Fruit fly (Drosophila melanogaster) whole organism, embryonic: ENCODE measurements around the gene Rpt5.
A peak's percentile ranks its signal among the peaks of the same experiment; 100 is the strongest.

Experiments
- ATbp ChIP-seq: fragments of 200-800 bp; sonication (Bioruptor generic); optimal IDR thresholded peaks from 2 replicates; lab custom pipeline; 2017; ENCODE audit warnings: missing biosample characterization, mild to moderate bottlenecking, missing genetic modification characterization, missing genetic modification reagents
- Bgb ChIP-seq: fragments of 200-800 bp; sonication (Bioruptor generic); IDR thresholded peaks from 2 replicates; pipeline ENCODE4 v1.3.6; 2022; ENCODE audit warnings: missing biosample characterization, missing genetic modification characterization; ENCODE audit not compliant: partially characterized antibody
- C15 ChIP-seq: fragments of 200-800 bp; sonication (Bioruptor generic); IDR thresholded peaks from 3 replicates; pipeline ENCODE4 v1.3.6; 2022; ENCODE audit warnings: missing biosample characterization, missing genetic modification characterization
- CG10147 ChIP-seq: fragments of 200-800 bp; sonication (Bioruptor generic); optimal IDR thresholded peaks from 2 replicates; lab custom pipeline; 2019; ENCODE audit warnings: missing biosample characterization, mild to moderate bottlenecking, missing genetic modification characterization, moderate library complexity
- CG10959 ChIP-seq: fragments of 200-800 bp; sonication (Bioruptor generic); IDR thresholded peaks from 2 replicates; pipeline ENCODE4 v1.3.6; 2022; ENCODE audit warnings: missing biosample characterization, missing genetic modification characterization
- CG11093 ChIP-seq: fragments of 200-800 bp; sonication (Bioruptor generic); IDR thresholded peaks from 3 replicates; pipeline ENCODE4 v1.3.6; 2022; ENCODE audit warnings: missing biosample characterization, missing genetic modification characterization
- CG11247 ChIP-seq: fragments of 200-800 bp; sonication (Bioruptor generic); IDR thresholded peaks from 2 replicates; pipeline ENCODE4 v1.3.6; 2022; ENCODE audit warnings: missing biosample characterization, missing genetic modification characterization
- CG15073 ChIP-seq: fragments of 200-800 bp; sonication (Bioruptor generic); optimal IDR thresholded peaks from 2 replicates; lab custom pipeline; 2016; ENCODE audit warnings: missing biosample characterization, missing genetic modification characterization
- CG17829 ChIP-seq: fragments of 200-800 bp; optimal IDR thresholded peaks from 2 replicates; lab custom pipeline; 2019; ENCODE audit warnings: missing biosample characterization, mild to moderate bottlenecking, missing genetic modification characterization, moderate library complexity
- CG2678 ChIP-seq: fragments of 200-800 bp; sonication (Bioruptor generic); optimal IDR thresholded peaks from 3 replicates; lab custom pipeline; 2019; ENCODE audit warnings: missing biosample characterization, mild to moderate bottlenecking, missing genetic modification characterization, moderate library complexity
- CG2712 ChIP-seq: fragments of 200-800 bp; optimal IDR thresholded peaks from 3 replicates; lab custom pipeline; 2019; ENCODE audit warnings: missing biosample characterization, mild to moderate bottlenecking, missing genetic modification characterization, moderate library complexity
- CG30403 ChIP-seq: fragments of 200-800 bp; sonication (Bioruptor generic); optimal IDR thresholded peaks from 3 replicates; lab custom pipeline; 2016; ENCODE audit warnings: missing biosample characterization, missing genetic modification characterization
- CG31224 ChIP-seq: fragments of 200-800 bp; sonication (Bioruptor generic); IDR thresholded peaks from 2 replicates; pipeline ENCODE4 v1.3.6; 2022; ENCODE audit warnings: missing biosample characterization, missing genetic modification characterization
- CG4282 ChIP-seq: fragments of 200-800 bp; sonication (Bioruptor generic); optimal IDR thresholded peaks from 2 replicates; lab custom pipeline; 2016; ENCODE audit warnings: missing biosample characterization, missing genetic modification characterization
- CG6254 ChIP-seq: fragments of 200-800 bp; sonication (Bioruptor generic); optimal IDR thresholded peaks from 3 replicates; lab custom pipeline; 2017; ENCODE audit warnings: mild to moderate bottlenecking, missing biosample characterization, missing genetic modification reagents, missing genetic modification characterization
- CG6689 ChIP-seq: fragments of 200-800 bp; sonication (Bioruptor generic); IDR thresholded peaks from 2 replicates; pipeline ENCODE4 v1.3.6; 2022; ENCODE audit warnings: missing biosample characterization, missing genetic modification characterization
- CG7372 ChIP-seq: fragments of 200-800 bp; sonication (Bioruptor generic); IDR thresholded peaks from 2 replicates; pipeline ENCODE4 v1.3.6; 2022; ENCODE audit warnings: missing biosample characterization, missing genetic modification characterization
- CG8359 ChIP-seq: fragments of 200-800 bp; sonication (Bioruptor generic); optimal IDR thresholded peaks from 2 replicates; lab custom pipeline; 2017; ENCODE audit warnings: missing biosample characterization, mild to moderate bottlenecking, missing genetic modification characterization, borderline replicate concordance
- CG8944 ChIP-seq: fragments of 200-800 bp; sonication (Bioruptor generic); optimal IDR thresholded peaks from 3 replicates; lab custom pipeline; 2016; ENCODE audit warnings: missing biosample characterization, missing genetic modification characterization
- H15 ChIP-seq: fragments of 200-800 bp; sonication (Bioruptor generic); IDR thresholded peaks from 3 replicates; pipeline ENCODE4 v1.3.6; 2022; ENCODE audit warnings: missing biosample characterization, missing genetic modification characterization
- H2.0 ChIP-seq: fragments of 200-800 bp; sonication (Bioruptor generic); IDR thresholded peaks from 2 replicates; pipeline ENCODE4 v1.3.6; 2022; ENCODE audit warnings: missing biosample characterization, missing genetic modification characterization
- HLH54F ChIP-seq: fragments of 200-800 bp; sonication (Bioruptor generic); optimal IDR thresholded peaks from 3 replicates; lab custom pipeline; 2016; ENCODE audit warnings: missing biosample characterization, missing genetic modification characterization
- HmgD ChIP-seq: fragments of 200-800 bp; sonication (Bioruptor generic); optimal IDR thresholded peaks from 3 replicates; lab custom pipeline; 2016; ENCODE audit warnings: missing biosample characterization, missing genetic modification characterization
- Hr51 ChIP-seq, 2 experiments: fragments of 200-800 bp; sonication (Bioruptor generic); optimal IDR thresholded peaks; 2 replicates in 1 of 2; 3 replicates in 1 of 2; lab custom pipeline; 2016 to 2018; ENCODE audit warnings: missing biosample characterization in 2 of 2, missing genetic modification characterization in 2 of 2, mild to moderate bottlenecking in 1 of 2, moderate library complexity in 1 of 2
- Kr ChIP-seq: fragments of 200-800 bp; sonication (Bioruptor generic); optimal IDR thresholded peaks from 2 replicates; lab custom pipeline; 2017; ENCODE audit warnings: missing biosample characterization, mild to moderate bottlenecking, missing genetic modification characterization
- Mrtf ChIP-seq: fragments of 200-800 bp; sonication (Bioruptor generic); IDR thresholded peaks from 3 replicates; pipeline ENCODE4 v1.3.6; 2022; ENCODE audit warnings: missing biosample characterization, missing genetic modification characterization
- Six4 ChIP-seq: fragments of 200-800 bp; sonication (Bioruptor generic); optimal IDR thresholded peaks from 2 replicates; lab custom pipeline; 2016; ENCODE audit warnings: missing biosample characterization, missing genetic modification characterization
- aop ChIP-seq: fragments of 200-800 bp; sonication (Bioruptor generic); IDR thresholded peaks from 2 replicates; pipeline ENCODE4 v1.3.6; 2022; ENCODE audit warnings: missing biosample characterization, missing genetic modification characterization
- ap ChIP-seq: fragments of 200-800 bp; sonication (Bioruptor generic); IDR thresholded peaks from 2 replicates; pipeline ENCODE4 v1.3.6; 2022; ENCODE audit warnings: missing biosample characterization, missing genetic modification characterization
- crp ChIP-seq, 2 experiments: fragments of 200-800 bp; sonication (Bioruptor generic); optimal IDR thresholded peaks; 2 replicates in 1 of 2; 3 replicates in 1 of 2; lab custom pipeline; 2017; ENCODE audit warnings: missing biosample characterization in 2 of 2, missing genetic modification characterization in 2 of 2, mild to moderate bottlenecking in 1 of 2, moderate library complexity in 1 of 2
- dmrt11E ChIP-seq: fragments of 200-800 bp; sonication (Bioruptor generic); optimal IDR thresholded peaks from 3 replicates; lab custom pipeline; 2018; ENCODE audit warnings: missing biosample characterization, mild to moderate bottlenecking, missing genetic modification characterization, moderate library complexity
- gfzf ChIP-seq: fragments of 200-800 bp; sonication (Bioruptor generic); optimal IDR thresholded peaks from 2 replicates; lab custom pipeline; 2016; ENCODE audit warnings: missing biosample characterization, mild to moderate bottlenecking, missing genetic modification characterization, moderate library complexity
- hb ChIP-seq: fragments of 200-800 bp; sonication (Bioruptor generic); IDR thresholded peaks from 3 replicates; pipeline ENCODE4 v1.3.6; 2022; ENCODE audit warnings: missing biosample characterization, missing genetic modification characterization; ENCODE audit not compliant: partially characterized antibody
- hkb ChIP-seq, 2 experiments: fragments of 200-800 bp in 1 of 2; fragments of >200 bp in 1 of 2; sonication (Bioruptor generic) in 1 of 2; IDR thresholded peaks in 1 of 2; optimal IDR thresholded peaks in 1 of 2; 2 replicates each; pipeline versions ENCODE4 v1.3.6 to Lab custom; 2017 to 2022; ENCODE audit warnings: missing biosample characterization in 1 of 2, missing genetic modification characterization in 1 of 2
- hth ChIP-seq: fragments of >200 bp; optimal IDR thresholded peaks from 2 replicates; lab custom pipeline; 2017; ENCODE audit warnings: inconsistent platforms
- kay ChIP-seq: fragments of 200-800 bp; sonication (Bioruptor generic); optimal IDR thresholded peaks from 2 replicates; lab custom pipeline; 2016; ENCODE audit warnings: missing biosample characterization, missing genetic modification characterization
- oc ChIP-seq: fragments of 200-800 bp; sonication (Bioruptor generic); optimal IDR thresholded peaks from 2 replicates; lab custom pipeline; 2018; ENCODE audit warnings: missing biosample characterization, mild to moderate bottlenecking, missing genetic modification characterization, moderate library complexity
- pan ChIP-seq, 4 experiments: fragments of >200 bp in 3 of 4; fragments of 200-800 bp in 1 of 4; sonication (Bioruptor generic) in 1 of 4; optimal IDR thresholded peaks in 3 of 4; IDR thresholded peaks in 1 of 4; 2 replicates each; pipeline versions ENCODE4 v1.3.6 to Lab custom; 2017 to 2022; ENCODE audit warnings: missing biosample characterization in 2 of 4, missing genetic modification characterization in 2 of 4, mixed read lengths in 1 of 4
- pfk ChIP-seq: fragments of 200-800 bp; sonication (Bioruptor generic); optimal IDR thresholded peaks from 2 replicates; lab custom pipeline; 2018; ENCODE audit warnings: missing biosample characterization, mild to moderate bottlenecking, missing genetic modification characterization, moderate library complexity
- pzg ChIP-seq: fragments of 200-800 bp; sonication (Bioruptor generic); optimal IDR thresholded peaks from 3 replicates; lab custom pipeline; 2018; ENCODE audit warnings: missing biosample characterization, mild to moderate bottlenecking, missing genetic modification characterization, moderate library complexity
- ranshi ChIP-seq: fragments of 200-800 bp; sonication (Bioruptor generic); IDR thresholded peaks from 2 replicates; pipeline ENCODE4 v1.3.6; 2022; ENCODE audit warnings: missing biosample characterization, missing genetic modification characterization
- sc ChIP-seq, 3 experiments: fragments of >200 bp in 2 of 3; fragments of 200-800 bp in 1 of 3; sonication (Bioruptor generic) in 1 of 3; optimal IDR thresholded peaks; 2 replicates in 2 of 3; 3 replicates in 1 of 3; lab custom pipeline; 2017; ENCODE audit warnings: mild to moderate bottlenecking in 1 of 3, missing biosample characterization in 1 of 3, missing genetic modification characterization in 1 of 3, missing genetic modification reagents in 1 of 3
- sens ChIP-seq: fragments of 200-800 bp; sonication (Bioruptor generic); peaks from one replicate; lab custom pipeline; 2016; ENCODE audit warnings: missing biosample characterization, missing genetic modification characterization
- slbo ChIP-seq: fragments of 200-800 bp; sonication (Bioruptor generic); IDR thresholded peaks from 2 replicates; pipeline ENCODE4 v1.3.6; 2022; ENCODE audit warnings: missing biosample characterization, missing genetic modification characterization
- trh ChIP-seq: fragments of 200-800 bp; sonication (Bioruptor generic); optimal IDR thresholded peaks from 2 replicates; lab custom pipeline; 2016; ENCODE audit warnings: missing biosample characterization, missing genetic modification characterization
- twi ChIP-seq: fragments of 200-800 bp; optimal IDR thresholded peaks from 2 replicates; lab custom pipeline; 2019; ENCODE audit warnings: missing biosample characterization, mild to moderate bottlenecking, missing genetic modification characterization, moderate library complexity
- tx ChIP-seq: fragments of 200-800 bp; sonication (Bioruptor generic); optimal IDR thresholded peaks from 2 replicates; lab custom pipeline; 2016; ENCODE audit warnings: missing biosample characterization, missing genetic modification characterization

Gene Rpt5

DNA sequence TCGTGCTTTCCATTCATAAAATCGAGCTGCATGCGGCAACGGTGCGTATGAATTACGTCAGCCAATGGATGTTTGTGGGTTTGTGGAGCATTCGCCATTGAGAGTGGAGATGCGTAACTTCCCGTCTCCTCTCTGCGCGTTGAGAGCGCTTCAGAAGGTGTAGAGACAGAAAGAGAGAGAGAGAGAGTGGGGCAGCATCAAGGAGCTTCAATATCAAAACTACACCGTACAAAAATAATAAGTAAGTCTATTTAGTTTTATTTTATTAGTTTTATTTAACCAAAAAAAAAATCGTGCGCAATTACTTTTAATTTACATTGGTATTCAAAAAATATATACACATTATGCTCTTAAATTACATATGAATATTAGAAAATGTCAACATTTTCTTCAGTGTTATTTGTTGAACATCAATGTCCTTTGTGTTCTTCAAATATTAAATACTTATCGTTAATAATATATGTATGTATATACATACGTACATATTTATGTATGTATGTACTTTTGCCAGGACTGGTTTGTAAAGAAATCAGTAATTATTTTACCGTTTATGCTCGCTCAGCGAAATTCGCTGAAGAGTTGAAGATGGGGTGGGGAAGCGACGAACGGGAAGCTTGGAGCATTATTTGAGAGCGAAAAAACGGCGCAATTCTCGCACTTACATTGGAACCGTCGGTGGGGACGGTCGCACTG is 29.9 kb upstream of the Rpt5 start, which contains the start of gene CG10365 (continued):
- TF ChIP-seq HmgD = no peak
- TF ChIP-seq CG8944 (GFP tag; lab: Kevin White, UChicago) = no peak
- no peak for TF ChIP-seq pfk
- TF ChIP-seq CG6689 (GFP tag; lab: Robert Waterston, UW) = peak; percentile 86
- peak; percentile 84 for TF ChIP-seq CG2712
- TF ChIP-seq Bgb = no peak
- TF ChIP-seq aop (GFP tag; lab: Robert Waterston, UW) = no peak
- TF ChIP-seq trh (GFP tag; lab: Kevin White, UChicago) = peak; percentile 34
- TF ChIP-seq CG17829 (tag; lab: Kevin White, UChicago) = peak; percentile 58
- no peak for TF ChIP-seq sc (optimal IDR thresholded peaks at IDR 0.05; lab: Kevin White, UChicago)
- peak; percentile 24 for TF ChIP-seq sc (GFP tag; optimal IDR thresholded peaks at IDR 0.05; lab: Kevin White, UChicago)
- TF ChIP-seq CG10959 = no peak
- no peak for TF ChIP-seq gfzf (GFP tag; lab: Kevin White, UChicago)
- TF ChIP-seq pan (optimal IDR thresholded peaks at IDR 0.05; lab: Kevin White, UChicago) = no peak
- TF ChIP-seq pan (GFP tag; optimal IDR thresholded peaks at IDR 0.05 in 1 of 2, IDR thresholded peaks at IDR 0.05 in 1 of 2) = peak in 1 of 2 experiments; percentile 93
- TF ChIP-seq CG11093 (GFP tag; lab: Robert Waterston, UW) = peak; percentile 69; the same call in 2 of the 3 replicates
- peak; percentile 81 for TF ChIP-seq ap (GFP tag; lab: Robert Waterston, UW)
- peak in 1 of 2 experiments; percentile 97 for TF ChIP-seq Hr51 (GFP tag; optimal IDR thresholded peaks at IDR 0.05; lab: Kevin White, UChicago)
- TF ChIP-seq sens (GFP tag; lab: Kevin White, UChicago) = peak; percentile 57
- TF ChIP-seq ATbp (GFP tag; lab: Kevin White, UChicago) = peak; percentile 46
- TF ChIP-seq CG8359 (GFP tag; lab: Kevin White, UChicago) = no peak
- no peak for TF ChIP-seq CG15073 (GFP tag; lab: Kevin White, UChicago)
- peak; percentile 56; the same call in 1 of the 2 replicates for TF ChIP-seq CG7372 (GFP tag; lab: Robert Waterston, UW)
- TF ChIP-seq dmrt11E = peak; percentile 26
- no peak for TF ChIP-seq hb (GFP tag; lab: Robert Waterston, UW)
- peak; percentile 40 for TF ChIP-seq kay (GFP tag; lab: Kevin White, UChicago)

DNA sequence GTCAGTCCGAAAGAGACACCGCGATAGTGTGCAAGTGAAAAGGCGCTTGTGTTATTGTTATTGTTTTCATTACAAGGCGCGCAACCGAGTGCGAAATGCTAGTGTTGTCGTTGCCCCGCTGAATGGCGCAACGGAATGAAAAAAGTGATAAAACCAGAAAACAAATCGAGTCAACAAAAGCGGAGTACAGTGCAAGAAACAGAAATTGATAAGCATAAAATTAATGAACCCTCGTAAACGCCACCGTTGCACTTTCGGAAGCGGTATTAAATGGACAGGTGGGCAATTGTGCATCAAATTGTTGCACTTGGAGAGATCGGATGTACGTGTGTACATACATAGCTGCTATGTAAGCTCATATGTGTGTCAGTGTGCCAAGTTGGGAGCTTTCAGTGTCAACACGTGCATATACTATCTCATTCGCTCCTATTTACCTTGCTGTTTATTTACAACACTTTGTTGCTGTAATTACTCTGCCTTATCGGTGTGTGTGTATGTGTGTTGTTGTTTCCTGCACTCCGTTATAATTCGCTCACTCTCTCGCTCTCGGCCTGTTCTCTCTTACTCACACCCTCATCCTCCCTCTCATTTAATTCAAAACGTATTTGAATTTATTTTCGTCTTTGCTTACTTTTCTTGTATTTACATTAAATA is 29.2 kb upstream of the Rpt5 start:
- TF ChIP-seq crp (GFP tag; optimal IDR thresholded peaks at IDR 0.05; lab: Kevin White, UChicago) (no peak), C15 (GFP tag; lab: Robert Waterston, UW) (no peak), twi (tag; lab: Kevin White, UChicago) (no peak), aop (GFP tag; lab: Robert Waterston, UW) (no peak), oc (tag; lab: Kevin White, UChicago) (no peak), slbo (no peak), Six4 (GFP tag; lab: Kevin White, UChicago) (no peak), HLH54F (GFP tag; lab: Kevin White, UChicago) (no peak), CG2712 (peak; percentile 48), Kr (GFP tag; lab: Kevin White, UChicago) (no peak), pzg (GFP tag; lab: Kevin White, UChicago) (no peak), CG30403 (no peak), CG6254 (peak; percentile 71), hkb (optimal IDR thresholded peaks at IDR 0.05; lab: Kevin White, UChicago) (no peak), hkb (GFP tag; IDR thresholded peaks at IDR 0.05; lab: Robert Waterston, UW) (peak; percentile 89), CG11247 (GFP tag; lab: Robert Waterston, UW) (no peak), H15 (peak; percentile 52; the same call in 1 of the 3 replicates), CG31224 (GFP tag; lab: Robert Waterston, UW) (0 out of 2 replicates have a peak, but pooled peaks have one; percentile 25), Mrtf (GFP tag; lab: Robert Waterston, UW) (no peak), CG10147 (GFP tag; lab: Kevin White, UChicago) (no peak), CG2678 (tag; lab: Kevin White, UChicago) (peak; percentile 83), ranshi (peak; percentile 61; the same call in 1 of the 2 replicates), hth (lab: Kevin White, UChicago) (no peak), tx (GFP tag; lab: Kevin White, UChicago) (no peak), H2.0 (no peak), CG4282 (GFP tag; lab: Kevin White, UChicago) (no peak)
